Worm (Caenorhabditis elegans): ENCODE data around the gene col-152.

col-152 gene

ce11 chrV:10589774-10590528, 29.2 kb downstream of the col-152 start, which contains the start of gene ttr-23:
Gene ttr-23, minus strand, starts transcription at chrV:10589860.
- TF ChIP-seq nhr-23 (tag; optimal IDR thresholded peaks at IDR 0.05) (no peak), elt-2 (tag; optimal IDR thresholded peaks at IDR 0.05) (peak; percentile 70), egl-5 (tag; optimal IDR thresholded peaks at IDR 0.05) (no peak), pqm-1 (tag; optimal IDR thresholded peaks at IDR 0.05) (peak; percentile 6), pha-4 (tag; optimal IDR thresholded peaks at IDR 0.05) (peak; percentile 51), tbx-2 (tag; optimal IDR thresholded peaks at IDR 0.05) (no peak), ceh-28 (tag; optimal IDR thresholded peaks at IDR 0.05) (peak; percentile 37)

- TF ChIP-seq elt-3 (tag; optimal IDR thresholded peaks at IDR 0.05), result no peak
- TF ChIP-seq ceh-9 (tag; optimal IDR thresholded peaks at IDR 0.05), result no peak
- TF ChIP-seq hmg-11 (tag; optimal IDR thresholded peaks at IDR 0.05), result no peak
- TF ChIP-seq nhr-23 (tag; optimal IDR thresholded peaks at IDR 0.05), result no peak
- no peak for TF ChIP-seq daf-12 (tag; optimal IDR thresholded peaks at IDR 0.05)
- no peak for TF ChIP-seq ZK546.5 (tag; optimal IDR thresholded peaks at IDR 0.05)
- no peak for TF ChIP-seq nhr-43 (tag; optimal IDR thresholded peaks at IDR 0.05; ENCODE audit: poor library complexity, severe bottlenecking)
- no peak for TF ChIP-seq pha-4 (tag; optimal IDR thresholded peaks at IDR 0.05)
- TF ChIP-seq elt-2 (tag; optimal IDR thresholded peaks at IDR 0.05), result no peak
- no peak for TF ChIP-seq lin-39 (tag; optimal IDR thresholded peaks at IDR 0.05)
- no peak for TF ChIP-seq aly-2 (tag; optimal IDR thresholded peaks at IDR 0.05)
- TF ChIP-seq tbx-2 (tag; optimal IDR thresholded peaks at IDR 0.05), result no peak
- no peak for TF ChIP-seq nhr-67 (tag; optimal IDR thresholded peaks at IDR 0.05)
Measured at ce11 chrV:10592479-10592878, 31.8 kb downstream of the col-152 start, which contains the start of gene T21C9.9. Gene T21C9.9, minus strand, starts transcription at chrV:10592579.

- TF ChIP-seq fos-1 (tag; optimal IDR thresholded peaks at IDR 0.05) (no peak), elt-1 (tag; optimal IDR thresholded peaks at IDR 0.05) (no peak), egl-5 (tag; optimal IDR thresholded peaks at IDR 0.05) (no peak), nhr-67 (tag; optimal IDR thresholded peaks at IDR 0.05) (no peak), ceh-16 (tag; optimal IDR thresholded peaks at IDR 0.05) (no peak), skn-1 (tag; optimal IDR thresholded peaks at IDR 0.05) (no peak), nhr-11 (tag; optimal IDR thresholded peaks at IDR 0.05) (no peak), lsy-12 (tag; optimal IDR thresholded peaks at IDR 0.05) (no peak), nhr-77 (tag; optimal IDR thresholded peaks at IDR 0.05) (no peak), jun-1 (tag; optimal IDR thresholded peaks at IDR 0.05) (no peak), nhr-12 (tag; optimal IDR thresholded peaks at IDR 0.05) (no peak), elt-2 (tag; optimal IDR thresholded peaks at IDR 0.05) (no peak)
Measured at ce11 chrV:10594810-10595209, 34.1 kb downstream of the col-152 start, which contains the start of gene T21C9.11. Gene T21C9.11, minus strand, starts transcription at chrV:10594910.

- TF ChIP-seq unc-39 (tag; optimal IDR thresholded peaks at IDR 0.05), result no peak
- TF ChIP-seq nhr-28 (tag; optimal IDR thresholded peaks at IDR 0.05), result no peak
- TF ChIP-seq lsy-12 (tag; optimal IDR thresholded peaks at IDR 0.05), result no peak
Measured at ce11 chrV:10597234-10597633, 36.5 kb downstream of the col-152 start, which contains the start of gene T21C9.13. Gene T21C9.13, plus strand, starts transcription at chrV:10597266.

ce11 chrV:10598670-10599154, 38.0 kb downstream of the col-152 start, which contains the start of gene scpl-4:
Gene scpl-4, plus strand, starts transcription at chrV:10599104.
- TF ChIP-seq sea-2 (GFP tag; optimal IDR thresholded peaks at IDR 0.05) (no peak), mdl-1 (tag; optimal IDR thresholded peaks at IDR 0.05) (no peak), nfya-1 (tag; optimal IDR thresholded peaks at IDR 0.05; ENCODE audit: insufficient read depth) (no peak), tbx-2 (tag; optimal IDR thresholded peaks at IDR 0.05) (no peak), egl-5 (tag; optimal IDR thresholded peaks at IDR 0.05) (no peak), egl-27 (tag; optimal IDR thresholded peaks at IDR 0.05) (no peak), fkh-2 (tag; optimal IDR thresholded peaks at IDR 0.05) (no peak)
